Fruit fly (Drosophila melanogaster) whole organism, prepupa: ENCODE data around the gene CG13639.

Source experiments
- Blimp-1 ChIP-seq: fragments of 200-800 bp; sonication (Bioruptor generic); optimal IDR thresholded peaks from 3 replicates; lab custom pipeline; 2017; ENCODE audit warnings: missing biosample characterization, missing genetic modification characterization, mild to moderate bottlenecking, moderate library complexity, missing genetic modification reagents
- CG10631 ChIP-seq: fragments of 200-800 bp; sonication (Bioruptor generic); optimal IDR thresholded peaks from 2 replicates; lab custom pipeline; 2016; ENCODE audit warnings: missing biosample characterization, missing genetic modification characterization
- CG11294 ChIP-seq: fragments of 200-800 bp; sonication (Bioruptor generic); IDR thresholded peaks from 2 replicates; pipeline ENCODE4 v1.3.6; 2022; ENCODE audit warnings: missing biosample characterization, missing genetic modification characterization
- CG11762 ChIP-seq: fragments of 200-800 bp; sonication (Bioruptor generic); optimal IDR thresholded peaks from 3 replicates; lab custom pipeline; 2016; ENCODE audit warnings: missing biosample characterization, missing genetic modification characterization; ENCODE audit not compliant: insufficient read depth
- CG11902 ChIP-seq: fragments of 200-800 bp; sonication (Bioruptor generic); optimal IDR thresholded peaks from 3 replicates; lab custom pipeline; 2016; ENCODE audit warnings: missing biosample characterization, missing genetic modification characterization
- CG16779 ChIP-seq: fragments of 200-800 bp; sonication (Bioruptor generic); optimal IDR thresholded peaks from 3 replicates; lab custom pipeline; 2017; ENCODE audit warnings: missing biosample characterization, mild to moderate bottlenecking, missing genetic modification characterization
- CG3032 ChIP-seq: fragments of 200-800 bp; optimal IDR thresholded peaks from 2 replicates; lab custom pipeline; 2019; ENCODE audit warnings: missing biosample characterization, mild to moderate bottlenecking, missing genetic modification characterization, moderate library complexity
- CG31627 ChIP-seq: fragments of 200-800 bp; sonication (Bioruptor generic); optimal IDR thresholded peaks from 3 replicates; lab custom pipeline; 2016; ENCODE audit warnings: missing biosample characterization, missing genetic modification characterization
- CG3919 ChIP-seq: fragments of 200-800 bp; sonication (Bioruptor generic); optimal IDR thresholded peaks from 3 replicates; lab custom pipeline; 2016; ENCODE audit warnings: missing biosample characterization, missing genetic modification characterization
- CG6808 ChIP-seq: fragments of 200-800 bp; sonication (Bioruptor generic); optimal IDR thresholded peaks from 3 replicates; lab custom pipeline; 2017; ENCODE audit warnings: missing biosample characterization, missing genetic modification characterization, mild to moderate bottlenecking, moderate library complexity, missing genetic modification reagents
- CG6854 ChIP-seq: fragments of 200-800 bp; sonication (Bioruptor generic); optimal IDR thresholded peaks from 2 replicates; lab custom pipeline; 2017; ENCODE audit warnings: missing biosample characterization, mild to moderate bottlenecking, missing genetic modification characterization
- CG8119 ChIP-seq: fragments of 200-800 bp; sonication (Bioruptor generic); IDR thresholded peaks from 3 replicates; pipeline ENCODE4 v1.3.6; 2022; ENCODE audit warnings: missing biosample characterization, missing genetic modification characterization
- CG8632 ChIP-seq: fragments of 200-800 bp; sonication (Bioruptor generic); optimal IDR thresholded peaks from 3 replicates; lab custom pipeline; 2016; ENCODE audit warnings: missing biosample characterization, missing genetic modification characterization
- CG9139 ChIP-seq: fragments of 200-800 bp; sonication (Bioruptor generic); optimal IDR thresholded peaks from 3 replicates; lab custom pipeline; 2017; ENCODE audit warnings: missing biosample characterization, mild to moderate bottlenecking, missing genetic modification characterization
- Eip75B ChIP-seq: fragments of 200-800 bp; sonication (Bioruptor generic); optimal IDR thresholded peaks from 3 replicates; lab custom pipeline; 2016; ENCODE audit warnings: missing biosample characterization, missing genetic modification characterization
- Eip78C ChIP-seq: fragments of 200-800 bp; sonication (Bioruptor generic); peaks from one replicate; lab custom pipeline; 2016; ENCODE audit warnings: missing biosample characterization, missing genetic modification characterization
- Ets21C ChIP-seq: fragments of 200-800 bp; sonication (Bioruptor generic); optimal IDR thresholded peaks from 3 replicates; lab custom pipeline; 2016; ENCODE audit warnings: missing biosample characterization, missing genetic modification characterization
- Gug ChIP-seq: fragments of 200-800 bp; sonication (Bioruptor generic); IDR thresholded peaks from 2 replicates; pipeline ENCODE4 v1.3.6; 2022; ENCODE audit warnings: missing biosample characterization, missing genetic modification characterization
- Hr4 ChIP-seq: fragments of 200-800 bp; sonication (Bioruptor generic); optimal IDR thresholded peaks from 3 replicates; lab custom pipeline; 2016; ENCODE audit warnings: missing biosample characterization, missing genetic modification characterization
- Met ChIP-seq: fragments of 200-800 bp; sonication (Bioruptor generic); optimal IDR thresholded peaks from 3 replicates; lab custom pipeline; 2016; ENCODE audit warnings: missing biosample characterization, missing genetic modification characterization
- Sox15 ChIP-seq: fragments of 200-800 bp; sonication (Bioruptor generic); optimal IDR thresholded peaks from 3 replicates; lab custom pipeline; 2016; ENCODE audit warnings: missing biosample characterization, missing genetic modification characterization
- cyc ChIP-seq: fragments of 200-800 bp; sonication (Bioruptor generic); optimal IDR thresholded peaks from 3 replicates; lab custom pipeline; 2016; ENCODE audit warnings: missing biosample characterization, missing genetic modification characterization
- dac ChIP-seq: fragments of 200-800 bp; sonication (Bioruptor generic); optimal IDR thresholded peaks from 2 replicates; lab custom pipeline; 2017; ENCODE audit warnings: missing biosample characterization, mild to moderate bottlenecking, missing genetic modification characterization
- eg ChIP-seq: fragments of 200-800 bp; sonication (Bioruptor generic); IDR thresholded peaks from 3 replicates; pipeline ENCODE4 v1.3.6; 2022; ENCODE audit warnings: missing biosample characterization, missing genetic modification characterization
- fd85E ChIP-seq: fragments of 200-800 bp; sonication (Bioruptor generic); optimal IDR thresholded peaks from 3 replicates; lab custom pipeline; 2016; ENCODE audit warnings: missing biosample characterization, missing genetic modification characterization
- lz ChIP-seq: fragments of 200-800 bp; sonication (Bioruptor generic); optimal IDR thresholded peaks from 3 replicates; lab custom pipeline; 2016; ENCODE audit warnings: missing biosample characterization, missing genetic modification characterization
- net ChIP-seq: fragments of 200-800 bp; sonication (Bioruptor generic); optimal IDR thresholded peaks from 3 replicates; lab custom pipeline; 2016; ENCODE audit warnings: missing biosample characterization, missing genetic modification characterization
- pdm3 ChIP-seq: fragments of 200-800 bp; sonication (Bioruptor generic); optimal IDR thresholded peaks from 3 replicates; lab custom pipeline; 2016; ENCODE audit warnings: missing biosample characterization, missing genetic modification characterization
- salr ChIP-seq, 2 experiments: fragments of 200-800 bp; sonication (Bioruptor generic); optimal IDR thresholded peaks; 3 replicates each; lab custom pipeline; 2016 to 2018; ENCODE audit warnings: missing biosample characterization in 2 of 2, missing genetic modification characterization in 2 of 2, mild to moderate bottlenecking in 1 of 2
- ss ChIP-seq, 2 experiments: fragments of 200-800 bp; sonication (Bioruptor generic); optimal IDR thresholded peaks; 2 replicates in 1 of 2; 3 replicates in 1 of 2; lab custom pipeline; 2017 to 2018; ENCODE audit warnings: mild to moderate bottlenecking in 2 of 2, missing biosample characterization in 2 of 2, missing genetic modification characterization in 2 of 2, moderate library complexity in 1 of 2
- vri ChIP-seq: fragments of 200-800 bp; sonication (Bioruptor generic); optimal IDR thresholded peaks from 3 replicates; lab custom pipeline; 2016; ENCODE audit warnings: missing biosample characterization, mild to moderate bottlenecking, missing genetic modification characterization

Gene CG13639

DNA sequence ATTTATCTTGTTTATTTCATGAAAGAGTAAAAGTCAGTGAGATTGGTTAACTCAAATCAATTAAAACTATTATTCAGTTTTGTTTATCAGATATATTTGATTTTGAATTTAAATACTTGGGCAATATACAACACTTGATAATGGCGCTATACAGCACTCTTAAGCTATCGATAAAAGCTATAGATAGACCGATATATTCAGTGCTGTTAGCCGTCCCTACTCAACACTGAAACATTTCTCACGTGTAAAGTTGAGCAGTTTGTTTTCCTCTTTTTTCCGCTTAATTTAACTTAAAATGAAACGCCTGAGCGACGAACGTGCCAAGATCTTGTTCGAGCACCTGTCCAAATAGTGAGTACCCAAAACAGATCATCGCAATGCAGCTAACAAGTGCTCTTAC, 9.7 kb downstream of the CG13639 start, which contains the start of gene CG7006 (continued):
- TF ChIP-seq Hr4 (GFP tag; lab: Kevin White, UChicago), result no peak
- TF ChIP-seq eg (GFP tag; lab: Robert Waterston, UW), result no peak
- peak; percentile 83 for TF ChIP-seq cyc
- peak; percentile 79 for TF ChIP-seq CG31627 (GFP tag; lab: Kevin White, UChicago)
- no peak for TF ChIP-seq CG3919 (GFP tag; lab: Kevin White, UChicago)
- no peak for TF ChIP-seq Sox15 (GFP tag; lab: Kevin White, UChicago)
- no peak for TF ChIP-seq ss (GFP tag; optimal IDR thresholded peaks at IDR 0.05; lab: Kevin White, UChicago)
- TF ChIP-seq CG16779, result no peak

DNA sequence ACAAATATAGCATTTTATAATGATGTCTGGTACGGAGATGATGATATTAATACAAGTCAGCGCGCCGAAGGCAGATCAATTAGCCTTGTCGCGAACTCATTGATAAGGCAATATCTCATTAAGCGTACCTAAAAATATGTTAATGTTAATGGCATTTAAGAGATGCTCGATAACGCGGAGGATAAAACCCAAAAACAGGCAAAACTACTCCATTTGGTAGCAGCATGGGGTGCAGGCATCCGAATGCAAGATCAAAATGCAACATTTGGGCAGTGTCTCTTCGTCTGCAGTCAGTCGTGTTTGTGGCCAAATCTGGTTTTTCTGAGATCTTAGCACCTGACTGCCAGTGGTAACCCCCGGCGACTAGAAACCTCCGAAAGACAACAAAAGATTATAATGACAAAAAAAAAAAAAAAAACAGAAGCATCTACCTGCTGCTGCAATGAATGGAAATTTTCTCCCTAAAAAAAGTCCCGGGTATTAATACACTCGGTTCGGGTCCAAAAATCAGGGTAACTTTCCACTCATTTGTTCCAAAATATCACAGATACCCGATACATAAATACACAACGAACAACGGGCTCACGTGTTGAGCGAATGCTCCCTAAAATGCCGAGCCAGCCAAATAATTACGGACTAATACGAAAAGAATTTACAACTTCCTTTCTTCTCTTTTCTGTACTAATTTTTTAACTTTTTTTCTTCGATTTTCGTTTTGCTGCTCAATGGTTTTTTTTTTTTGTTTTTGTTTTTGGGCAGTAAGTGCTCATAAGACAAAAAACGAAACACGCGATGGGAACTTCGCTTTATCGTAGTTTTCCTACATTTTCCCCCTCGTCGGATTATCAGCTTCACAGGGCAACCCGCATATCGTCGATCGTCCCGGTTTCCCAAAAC, 14.0 kb downstream of the CG13639 start:
- TF ChIP-seq fd85E (GFP tag; lab: Kevin White, UChicago) (no peak), CG11762 (GFP tag; lab: Kevin White, UChicago) (no peak), salr (GFP tag; optimal IDR thresholded peaks at IDR 0.05; lab: Kevin White, UChicago) (no peak), Ets21C (GFP tag; lab: Kevin White, UChicago) (no peak), Blimp-1 (GFP tag; lab: Kevin White, UChicago) (no peak), CG3919 (GFP tag; lab: Kevin White, UChicago) (no peak), CG3032 (tag; lab: Kevin White, UChicago) (no peak)

DNA sequence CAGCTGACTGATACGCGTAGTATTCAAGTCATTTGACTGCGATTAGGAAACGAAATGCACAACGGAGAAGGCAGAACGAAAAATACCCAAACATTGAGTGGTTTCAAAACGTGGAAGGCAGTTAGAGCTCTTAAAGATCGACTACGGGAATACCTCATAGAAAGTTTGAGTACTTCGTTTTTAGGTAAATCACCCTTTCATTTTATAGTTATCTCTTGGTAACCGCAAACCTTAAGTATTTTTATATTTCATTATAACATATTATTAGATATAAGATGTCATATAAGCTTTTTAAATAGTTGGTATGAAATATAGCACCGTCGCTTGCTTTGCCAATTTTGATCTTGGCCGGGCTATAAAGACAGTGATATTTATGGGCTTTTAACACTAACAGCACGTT, 15.0 kb downstream of the CG13639 start:
- no peak for TF ChIP-seq Ets21C (GFP tag; lab: Kevin White, UChicago)
- no peak for TF ChIP-seq Gug (GFP tag; lab: Robert Waterston, UW)
- no peak for TF ChIP-seq CG9139 (GFP tag; lab: Kevin White, UChicago)
- no peak for TF ChIP-seq CG11902 (GFP tag; lab: Kevin White, UChicago)
- TF ChIP-seq, all 60 proteins: peak for 0

DNA sequence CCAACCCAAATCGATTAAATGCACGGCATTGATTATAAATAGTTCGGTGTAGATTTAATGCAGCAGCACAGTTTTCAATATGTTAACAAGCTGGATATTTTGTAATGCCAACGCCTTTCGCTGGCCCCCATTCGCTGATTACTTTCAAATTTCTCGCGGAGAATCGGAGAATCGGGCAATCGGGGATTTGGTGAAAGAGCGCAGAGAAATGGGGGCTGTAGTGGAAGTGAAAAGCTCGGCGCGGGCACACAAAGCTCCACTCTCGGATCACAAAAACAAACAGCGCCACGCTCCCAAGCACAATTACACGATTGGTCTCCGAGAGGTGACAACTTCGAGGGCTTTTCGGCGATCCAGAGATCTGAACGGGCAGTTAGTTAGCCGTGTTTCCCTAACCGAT, 18.5 kb downstream of the CG13639 start, which contains the start of gene Esp:
Esp (plus strand) TSS at position 301 of the 400 bp plus-strand sequence.
- TF ChIP-seq pdm3 (GFP tag; lab: Kevin White, UChicago), result no peak
- no peak for TF ChIP-seq CG8632 (GFP tag; lab: Kevin White, UChicago)
- no peak for TF ChIP-seq Met (GFP tag; lab: Kevin White, UChicago)
- TF ChIP-seq CG31627 (GFP tag; lab: Kevin White, UChicago), result no peak
- no peak for TF ChIP-seq vri (GFP tag; lab: Kevin White, UChicago)
- no peak for TF ChIP-seq Eip75B (GFP tag; lab: Kevin White, UChicago)

DNA sequence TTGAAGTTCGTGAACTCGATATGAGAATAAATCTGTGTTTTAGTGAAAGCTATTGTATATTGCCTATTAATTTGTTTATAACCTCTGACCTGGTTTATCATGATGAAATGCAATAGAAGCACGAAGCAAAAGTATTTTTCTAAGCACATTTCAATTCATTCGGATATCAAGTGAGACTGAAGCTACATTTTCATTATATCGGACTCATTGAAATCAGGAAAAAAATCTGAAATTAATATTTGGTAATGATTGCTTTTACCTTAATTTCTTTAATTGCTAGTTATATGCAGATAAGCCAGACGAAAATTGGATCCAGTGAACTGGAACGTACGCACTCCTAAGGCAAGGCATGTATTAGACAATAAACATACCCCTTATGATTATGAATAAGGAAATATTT, 19.1 kb downstream of the CG13639 start, which contains the start of gene CG33658:
CG33658 (minus strand) TSS at position 101 of the 400 bp plus-strand sequence.
- no peak for TF ChIP-seq Eip75B (GFP tag; lab: Kevin White, UChicago)
- no peak for TF ChIP-seq pdm3 (GFP tag; lab: Kevin White, UChicago)
- TF ChIP-seq CG10631 (GFP tag; lab: Kevin White, UChicago), result no peak
- no peak for TF ChIP-seq CG11902 (GFP tag; lab: Kevin White, UChicago)
- no peak for TF ChIP-seq CG8119 (GFP tag; lab: Robert Waterston, UW)
- no peak for TF ChIP-seq CG9139 (GFP tag; lab: Kevin White, UChicago)
- no peak for TF ChIP-seq net (GFP tag; lab: Kevin White, UChicago)
- TF ChIP-seq salr (GFP tag; optimal IDR thresholded peaks at IDR 0.05; lab: Kevin White, UChicago), result no peak
- TF ChIP-seq dac (GFP tag; lab: Kevin White, UChicago), result no peak
- TF ChIP-seq Met (GFP tag; lab: Kevin White, UChicago), result no peak
- no peak for TF ChIP-seq lz (GFP tag; lab: Kevin White, UChicago)
- TF ChIP-seq CG6808 (GFP tag; lab: Kevin White, UChicago), result no peak
- TF ChIP-seq CG6854, result no peak
- no peak for TF ChIP-seq CG3032 (tag; lab: Kevin White, UChicago)
- TF ChIP-seq CG11294 (GFP tag; lab: Robert Waterston, UW), result no peak
- TF ChIP-seq Ets21C (GFP tag; lab: Kevin White, UChicago), result no peak
- TF ChIP-seq Eip78C (GFP tag; lab: Kevin White, UChicago), result no peak
- TF ChIP-seq, all 60 proteins: peak for 0
